Fruit fly (Drosophila melanogaster) whole organism, wandering third instar larva: ENCODE data around the gene CG8993.

Source experiments
- Abd-B ChIP-seq: fragments of >200 bp; optimal IDR thresholded peaks from 2 replicates; lab custom pipeline; 2017; ENCODE audit warnings: missing biosample characterization, missing genetic modification characterization
- CG32264 ChIP-seq: fragments of 200-800 bp; sonication (Bioruptor generic); optimal IDR thresholded peaks from 2 replicates; lab custom pipeline; 2016; ENCODE audit warnings: missing biosample characterization, missing genetic modification characterization
- CG9705 ChIP-seq: fragments of 200-800 bp; sonication (Bioruptor generic); optimal IDR thresholded peaks from 2 replicates; lab custom pipeline; 2018; ENCODE audit warnings: missing biosample characterization, mild to moderate bottlenecking, missing genetic modification characterization
- CrebA ChIP-seq: fragments of 200-800 bp; sonication (Bioruptor generic); optimal IDR thresholded peaks from 2 replicates; lab custom pipeline; 2016; ENCODE audit warnings: missing biosample characterization, mild to moderate bottlenecking, missing genetic modification characterization, borderline replicate concordance
- Dfd ChIP-seq: fragments of >200 bp; optimal IDR thresholded peaks from 2 replicates; lab custom pipeline; 2017; ENCODE audit warnings: missing biosample characterization, missing genetic modification characterization
- Dif ChIP-seq: fragments of 200-275, 200-300 bp; sonication (Bioruptor generic); optimal IDR thresholded peaks from 2 replicates; lab custom pipeline; 2018; ENCODE audit warnings: missing biosample characterization, missing genetic modification characterization; ENCODE audit not compliant: partially characterized antibody
- GATAd ChIP-seq: sonication (Bioruptor generic); optimal IDR thresholded peaks from 2 replicates; lab custom pipeline; 2016; ENCODE audit warnings: missing biosample characterization, missing genetic modification characterization
- HLH106 ChIP-seq: fragments of 200-800 bp; optimal IDR thresholded peaks from 3 replicates; lab custom pipeline; 2019; ENCODE audit warnings: missing biosample characterization, mild to moderate bottlenecking, missing genetic modification characterization, moderate library complexity
- Hnf4 ChIP-seq: fragments of 200-800 bp; sonication (Bioruptor generic); optimal IDR thresholded peaks from 2 replicates; lab custom pipeline; 2016; ENCODE audit warnings: missing biosample characterization, mild to moderate bottlenecking, missing genetic modification characterization
- Hr78 ChIP-seq: fragments of >200 bp; optimal IDR thresholded peaks from 2 replicates; lab custom pipeline; 2017; ENCODE audit warnings: missing biosample characterization, missing genetic modification characterization
- Hr83 ChIP-seq: fragments of 200-300 bp; sonication (Bioruptor generic); optimal IDR thresholded peaks from 2 replicates; lab custom pipeline; 2016; ENCODE audit warnings: missing biosample characterization, mild to moderate bottlenecking, missing genetic modification characterization, moderate library complexity; ENCODE audit not compliant: poor library complexity, severe bottlenecking
- Jra ChIP-seq: sonication (Bioruptor generic); optimal IDR thresholded peaks from 2 replicates; lab custom pipeline; 2016; ENCODE audit warnings: missing biosample characterization, missing genetic modification characterization
- Mio ChIP-seq: sonication (Bioruptor generic); optimal IDR thresholded peaks from 2 replicates; lab custom pipeline; 2016; ENCODE audit warnings: missing biosample characterization, missing genetic modification characterization
- Myc ChIP-seq: fragments of >200 bp; optimal IDR thresholded peaks from 2 replicates; lab custom pipeline; 2017
- N ChIP-seq: fragments of >200 bp; optimal IDR thresholded peaks from 2 replicates; lab custom pipeline; 2018; ENCODE audit warnings: missing biosample characterization, missing external identifiers, missing genetic modification characterization
- OdsH ChIP-seq: fragments of 200-800 bp; sonication (Bioruptor generic); optimal IDR thresholded peaks from 2 replicates; lab custom pipeline; 2016; ENCODE audit warnings: missing biosample characterization, mild to moderate bottlenecking, missing genetic modification characterization
- Rel ChIP-seq, 2 experiments: fragments of 200-800 bp; sonication (Bioruptor generic) in 1 of 2; optimal IDR thresholded peaks; 2 replicates in 1 of 2; 3 replicates in 1 of 2; lab custom pipeline; 2016 to 2019; ENCODE audit warnings: mild to moderate bottlenecking in 2 of 2, missing biosample characterization in 2 of 2, missing genetic modification characterization in 2 of 2, moderate library complexity in 1 of 2
- Sp1 ChIP-seq: fragments of 200-800 bp; sonication (Bioruptor generic); optimal IDR thresholded peaks from 3 replicates; lab custom pipeline; 2019; ENCODE audit warnings: missing biosample characterization, mild to moderate bottlenecking, missing genetic modification characterization, moderate library complexity
- Vsx2 ChIP-seq: fragments of 200-300, 225-300 bp; sonication (Bioruptor generic); optimal IDR thresholded peaks from 2 replicates; lab custom pipeline; 2018; ENCODE audit warnings: missing biosample characterization, missing genetic modification characterization; ENCODE audit not compliant: partially characterized antibody
- br ChIP-seq: fragments of 200-800 bp; sonication (Bioruptor generic); optimal IDR thresholded peaks from 2 replicates; lab custom pipeline; 2016; ENCODE audit warnings: missing biosample characterization, missing genetic modification characterization
- brk ChIP-seq: fragments of 200-800 bp; sonication (Bioruptor generic); optimal IDR thresholded peaks from 2 replicates; lab custom pipeline; 2016; ENCODE audit warnings: missing biosample characterization, mild to moderate bottlenecking, missing genetic modification characterization
- dl ChIP-seq, 2 experiments: fragments of 175-275, 200-275 bp in 1 of 2; fragments of 200-275 bp in 1 of 2; sonication (Bioruptor generic); optimal IDR thresholded peaks; lab custom pipeline; 2018; ENCODE audit warnings: mild to moderate bottlenecking in 2 of 2, missing biosample characterization in 2 of 2, missing genetic modification characterization in 2 of 2, moderate library complexity in 2 of 2; ENCODE audit not compliant: partially characterized antibody in 2 of 2, insufficient read depth in 1 of 2
- dmrt93B ChIP-seq: fragments of 200-800 bp; sonication (Bioruptor generic); optimal IDR thresholded peaks from 2 replicates; lab custom pipeline; 2018; ENCODE audit warnings: missing biosample characterization, mild to moderate bottlenecking, missing genetic modification characterization
- dsf ChIP-seq: sonication (Bioruptor generic); optimal IDR thresholded peaks from 2 replicates; lab custom pipeline; 2016; ENCODE audit warnings: missing biosample characterization, missing genetic modification characterization, borderline replicate concordance
- ey ChIP-seq: fragments of 200-800 bp; sonication (Bioruptor generic); optimal IDR thresholded peaks from 2 replicates; lab custom pipeline; 2016; ENCODE audit warnings: missing biosample characterization, missing genetic modification characterization
- foxo ChIP-seq, 2 experiments: fragments of 200-800 bp; sonication (Bioruptor generic); optimal IDR thresholded peaks; 2 replicates in 1 of 2; 3 replicates in 1 of 2; lab custom pipeline; 2016 to 2017; ENCODE audit warnings: missing biosample characterization in 2 of 2, missing genetic modification characterization in 2 of 2
- fru ChIP-seq: fragments of 200-800 bp; sonication (Bioruptor generic); optimal IDR thresholded peaks from 3 replicates; lab custom pipeline; 2016; ENCODE audit warnings: missing biosample characterization, mild to moderate bottlenecking, missing genetic modification characterization
- h ChIP-seq: fragments of 200-800 bp; sonication (Bioruptor generic); optimal IDR thresholded peaks from 3 replicates; lab custom pipeline; 2016; ENCODE audit warnings: missing biosample characterization, mild to moderate bottlenecking, missing genetic modification characterization
- jim ChIP-seq: fragments of 175-275, 200-325 bp; sonication (Bioruptor generic); optimal IDR thresholded peaks from 2 replicates; lab custom pipeline; 2016; ENCODE audit warnings: missing biosample characterization, mild to moderate bottlenecking, missing genetic modification characterization
- lola ChIP-seq: fragments of >200 bp; optimal IDR thresholded peaks from 2 replicates; lab custom pipeline; 2017; ENCODE audit warnings: missing biosample characterization, missing genetic modification characterization
- pan ChIP-seq: fragments of >200 bp; optimal IDR thresholded peaks from 2 replicates; lab custom pipeline; 2017
- psq ChIP-seq: fragments of 200-800 bp; sonication (Bioruptor generic); optimal IDR thresholded peaks from 3 replicates; lab custom pipeline; 2017; ENCODE audit warnings: missing biosample characterization, mild to moderate bottlenecking, missing genetic modification characterization, moderate library complexity
- rgr ChIP-seq: fragments of 200-800 bp; sonication (Bioruptor generic); optimal IDR thresholded peaks from 3 replicates; lab custom pipeline; 2016; ENCODE audit warnings: missing biosample characterization, mild to moderate bottlenecking, missing genetic modification characterization
- sage ChIP-seq: fragments of 200-800 bp; sonication (Bioruptor generic); optimal IDR thresholded peaks from 2 replicates; lab custom pipeline; 2016; ENCODE audit warnings: missing biosample characterization, mild to moderate bottlenecking, missing genetic modification characterization
- sv ChIP-seq: fragments of 200-800 bp; sonication (Bioruptor generic); optimal IDR thresholded peaks from 3 replicates; lab custom pipeline; 2016; ENCODE audit warnings: missing biosample characterization, missing genetic modification characterization
- tai ChIP-seq: sonication (Bioruptor generic); optimal IDR thresholded peaks from 2 replicates; lab custom pipeline; 2016; ENCODE audit warnings: missing biosample characterization, missing genetic modification characterization
- usp ChIP-seq: fragments of >200 bp; optimal IDR thresholded peaks from 2 replicates; lab custom pipeline; 2017; ENCODE audit warnings: missing biosample characterization, missing genetic modification characterization
- woc ChIP-seq: sonication (Bioruptor generic); optimal IDR thresholded peaks from 2 replicates; lab custom pipeline; 2016; ENCODE audit warnings: missing biosample characterization, mild to moderate bottlenecking, missing genetic modification characterization

Gene CG8993

dm6 chr3L:2418769-2419168 lies 46.8 kb downstream of the CG8993 start:
- no peak for TF ChIP-seq Myc (lab: Kevin White, UChicago)
- peak; percentile 83 for TF ChIP-seq sage (GFP tag; lab: Kevin White, UChicago)
- no peak for TF ChIP-seq pan
- no peak for TF ChIP-seq tai (GFP tag; lab: Kevin White, UChicago)
- TF ChIP-seq Rel (GFP tag; optimal IDR thresholded peaks at IDR 0.05; lab: Kevin White, UChicago): peak; percentile 60
- no peak for TF ChIP-seq Rel (tag; optimal IDR thresholded peaks at IDR 0.05; lab: Kevin White, UChicago)
- TF ChIP-seq br (GFP tag; lab: Kevin White, UChicago): peak; percentile 72
- peak; percentile 98 for TF ChIP-seq h (GFP tag; lab: Kevin White, UChicago)
- no peak for TF ChIP-seq lola (GFP tag; lab: Kevin White, UChicago)
- peak; percentile 19 for TF ChIP-seq CrebA (GFP tag; lab: Kevin White, UChicago)
- peak; percentile 51 for TF ChIP-seq CG9705
- peak; percentile 68 to 90 for TF ChIP-seq foxo (GFP tag; optimal IDR thresholded peaks at IDR 0.05; lab: Kevin White, UChicago)
- TF ChIP-seq Sp1 (GFP tag; lab: Kevin White, UChicago): peak; percentile 72
- no peak for TF ChIP-seq usp
- peak; percentile 41 for TF ChIP-seq Hr83
- peak; percentile 79 for TF ChIP-seq dmrt93B (GFP tag; lab: Kevin White, UChicago)
- TF ChIP-seq Dif: no peak
- no peak for TF ChIP-seq N (GFP tag; lab: Kevin White, UChicago)
- TF ChIP-seq Jra (GFP tag; lab: Kevin White, UChicago): peak; percentile 55
- TF ChIP-seq woc (GFP tag; lab: Kevin White, UChicago): peak; percentile 89
- TF ChIP-seq brk: no peak
- TF ChIP-seq sv (GFP tag; lab: Kevin White, UChicago): peak; percentile 18
- peak; percentile 93 for TF ChIP-seq CG32264 (GFP tag; lab: Kevin White, UChicago)
- no peak for TF ChIP-seq Abd-B (GFP tag; lab: Kevin White, UChicago)
- TF ChIP-seq rgr (GFP tag; lab: Kevin White, UChicago): peak; percentile 75
- TF ChIP-seq fru: peak; percentile 86
- no peak for TF ChIP-seq dl (GFP tag; optimal IDR thresholded peaks at IDR 0.05; lab: Kevin White, UChicago; ENCODE audit: insufficient read depth in 1 of 2, partially characterized antibody in 2 of 2)
- TF ChIP-seq jim (GFP tag; lab: Kevin White, UChicago): no peak
- peak; percentile 72 for TF ChIP-seq OdsH (GFP tag; lab: Kevin White, UChicago)
- no peak for TF ChIP-seq Dfd
- TF ChIP-seq Vsx2 (GFP tag; lab: Kevin White, UChicago): no peak
- peak; percentile 71 for TF ChIP-seq Hnf4 (GFP tag; lab: Kevin White, UChicago)
- peak; percentile 75 for TF ChIP-seq ey
- no peak for TF ChIP-seq Hr78
- no peak for TF ChIP-seq Mio (GFP tag; lab: Kevin White, UChicago)
- TF ChIP-seq GATAd: no peak
- no peak for TF ChIP-seq dsf (GFP tag; lab: Kevin White, UChicago)
- TF ChIP-seq HLH106 (tag; lab: Kevin White, UChicago): peak; percentile 75
- peak; percentile 55 for TF ChIP-seq psq

- TF ChIP-seq brk (no peak), HLH106 (tag; lab: Kevin White, UChicago) (no peak), rgr (GFP tag; lab: Kevin White, UChicago) (no peak), ey (no peak), Abd-B (GFP tag; lab: Kevin White, UChicago) (no peak), sv (GFP tag; lab: Kevin White, UChicago) (no peak), Dfd (no peak), dl (GFP tag; optimal IDR thresholded peaks at IDR 0.05; lab: Kevin White, UChicago; ENCODE audit: insufficient read depth in 1 of 2, partially characterized antibody in 2 of 2) (no peak)
Measured at dm6 chr3L:2421138-2421537, 49.1 kb downstream of the CG8993 start.
